Fruit fly (Drosophila melanogaster) whole organism, embryonic: ENCODE measurements around the gene Lcp65Ag2.

Source experiments
- Adf1 ChIP-seq: fragments of 200-800 bp; sonication (Bioruptor generic); IDR thresholded peaks from 2 replicates; pipeline ENCODE4 v1.3.6; 2022; ENCODE audit warnings: missing biosample characterization, missing genetic modification characterization
- Aef1 ChIP-seq: fragments of 200-800 bp; sonication (Bioruptor generic); IDR thresholded peaks from 3 replicates; pipeline ENCODE4 v1.3.6; 2022; ENCODE audit warnings: missing biosample characterization, missing genetic modification characterization
- BEAF-32 ChIP-seq: fragments of 200-800 bp; sonication (Bioruptor generic); optimal IDR thresholded peaks from 3 replicates; lab custom pipeline; 2017; ENCODE audit warnings: missing biosample characterization, missing genetic modification characterization, mild to moderate bottlenecking, moderate library complexity, missing genetic modification reagents
- CG10209 ChIP-seq: fragments of 200-800 bp; sonication (Bioruptor generic); optimal IDR thresholded peaks from 3 replicates; lab custom pipeline; 2017; ENCODE audit warnings: missing biosample characterization, mild to moderate bottlenecking, missing genetic modification characterization, missing genetic modification reagents
- CG10462 ChIP-seq: fragments of 200-800 bp; sonication (Bioruptor generic); optimal IDR thresholded peaks from 2 replicates; lab custom pipeline; 2016; ENCODE audit warnings: missing biosample characterization, missing genetic modification characterization
- CG11398 ChIP-seq: fragments of 200-800 bp; sonication (Bioruptor generic); optimal IDR thresholded peaks from 2 replicates; lab custom pipeline; 2016; ENCODE audit warnings: missing biosample characterization, missing genetic modification characterization
- CG11695 ChIP-seq: fragments of 200-800 bp; sonication (Bioruptor generic); IDR thresholded peaks from 3 replicates; pipeline ENCODE4 v1.3.6; 2022; ENCODE audit warnings: missing biosample characterization, missing genetic modification characterization
- CG13775 ChIP-seq: fragments of 200-800 bp; sonication (Bioruptor generic); optimal IDR thresholded peaks from 3 replicates; lab custom pipeline; 2017; ENCODE audit warnings: missing biosample characterization, mild to moderate bottlenecking, missing genetic modification characterization
- CG1603 ChIP-seq: fragments of 200-800 bp; sonication (Bioruptor generic); optimal IDR thresholded peaks from 2 replicates; lab custom pipeline; 2019; ENCODE audit warnings: missing biosample characterization, mild to moderate bottlenecking, missing genetic modification characterization, moderate library complexity
- CG30020 ChIP-seq: fragments of 200-800 bp; optimal IDR thresholded peaks from 2 replicates; lab custom pipeline; 2019; ENCODE audit warnings: missing biosample characterization, mild to moderate bottlenecking, missing genetic modification characterization, moderate library complexity
- CG32772 ChIP-seq: fragments of 200-800 bp; sonication (Bioruptor generic); IDR thresholded peaks from 2 replicates; pipeline ENCODE4 v1.3.6; 2022; ENCODE audit warnings: missing biosample characterization, missing genetic modification characterization
- CG33557 ChIP-seq: fragments of 200-800 bp; sonication (Bioruptor generic); optimal IDR thresholded peaks from 2 replicates; lab custom pipeline; 2019; ENCODE audit warnings: missing biosample characterization, mild to moderate bottlenecking, missing genetic modification characterization, moderate library complexity
- CG3995 ChIP-seq: fragments of 200-800 bp; sonication (Bioruptor generic); optimal IDR thresholded peaks from 3 replicates; lab custom pipeline; 2016; ENCODE audit warnings: missing biosample characterization, missing genetic modification characterization
- CG6854 ChIP-seq: fragments of 200-800 bp; sonication (Bioruptor generic); optimal IDR thresholded peaks from 3 replicates; lab custom pipeline; 2017; ENCODE audit warnings: missing biosample characterization, mild to moderate bottlenecking, missing genetic modification characterization
- CG9437 ChIP-seq: fragments of 200-800 bp; sonication (Bioruptor generic); optimal IDR thresholded peaks from 2 replicates; lab custom pipeline; 2018; ENCODE audit warnings: missing biosample characterization, mild to moderate bottlenecking, missing genetic modification characterization
- Dek ChIP-seq: fragments of 200-800 bp; sonication (Bioruptor generic); optimal IDR thresholded peaks from 3 replicates; lab custom pipeline; 2019; ENCODE audit warnings: missing biosample characterization, mild to moderate bottlenecking, missing genetic modification characterization, moderate library complexity
- Ets97D ChIP-seq: fragments of 200-800 bp; sonication (Bioruptor generic); optimal IDR thresholded peaks from 3 replicates; lab custom pipeline; 2016; ENCODE audit warnings: missing biosample characterization, missing genetic modification characterization
- Fer2 ChIP-seq: fragments of 200-800 bp; sonication (Bioruptor generic); optimal IDR thresholded peaks from 2 replicates; lab custom pipeline; 2018; ENCODE audit warnings: missing biosample characterization, mild to moderate bottlenecking, missing genetic modification characterization, moderate library complexity
- HmgZ ChIP-seq: fragments of 200-800 bp; sonication (Bioruptor generic); optimal IDR thresholded peaks from 2 replicates; lab custom pipeline; 2018; ENCODE audit warnings: missing biosample characterization, mild to moderate bottlenecking, missing genetic modification characterization
- Meics ChIP-seq: fragments of 200-800 bp; sonication (Bioruptor generic); optimal IDR thresholded peaks from 2 replicates; lab custom pipeline; 2017; ENCODE audit warnings: missing biosample characterization, mild to moderate bottlenecking, missing genetic modification characterization
- Nf-YA ChIP-seq: fragments of 200-800 bp; sonication (Bioruptor generic); IDR thresholded peaks from 2 replicates; pipeline ENCODE4 v1.3.6; 2022; ENCODE audit warnings: missing biosample characterization, missing genetic modification characterization
- NfI ChIP-seq: fragments of 200-800 bp; sonication (Bioruptor generic); optimal IDR thresholded peaks from 3 replicates; lab custom pipeline; 2018; ENCODE audit warnings: missing biosample characterization, mild to moderate bottlenecking, missing genetic modification characterization, moderate library complexity
- Scr ChIP-seq: fragments of 200-800 bp; sonication (Bioruptor generic); IDR thresholded peaks from 2 replicates; pipeline ENCODE4 v1.3.6; 2022; ENCODE audit warnings: missing biosample characterization, missing genetic modification characterization; ENCODE audit not compliant: partially characterized antibody
- Vsx1 ChIP-seq: fragments of 200-800 bp; sonication (Bioruptor generic); optimal IDR thresholded peaks from 2 replicates; lab custom pipeline; 2017; ENCODE audit warnings: missing biosample characterization, mild to moderate bottlenecking, missing genetic modification characterization, missing genetic modification reagents
- ac ChIP-seq: fragments of 200-800 bp; sonication (Bioruptor generic); optimal IDR thresholded peaks from 3 replicates; lab custom pipeline; 2017; ENCODE audit warnings: missing biosample characterization, mild to moderate bottlenecking, missing genetic modification characterization
- bab2 ChIP-seq: fragments of 200-800 bp; sonication (Bioruptor generic); optimal IDR thresholded peaks from 2 replicates; lab custom pipeline; 2016; ENCODE audit warnings: missing biosample characterization, missing genetic modification characterization
- bsh ChIP-seq, 2 experiments: fragments of 200-800 bp; sonication (Bioruptor generic); optimal IDR thresholded peaks; 2 replicates each; lab custom pipeline; 2017 to 2018; ENCODE audit warnings: mild to moderate bottlenecking in 2 of 2, missing biosample characterization in 2 of 2, missing genetic modification characterization in 2 of 2, moderate library complexity in 1 of 2
- chif ChIP-seq, 2 experiments: fragments of 200-800 bp; sonication (Bioruptor generic); optimal IDR thresholded peaks; 3 replicates each; lab custom pipeline; 2016; ENCODE audit warnings: missing biosample characterization in 2 of 2, missing genetic modification characterization in 2 of 2
- croc ChIP-seq: fragments of 200-800 bp; sonication (Bioruptor generic); conservative IDR thresholded peaks from 3 replicates; pipeline ENCODE4 v1.3.6; 2022; ENCODE audit warnings: missing biosample characterization, missing genetic modification characterization
- ftz-f1 ChIP-seq: fragments of 200-800 bp; sonication (Bioruptor generic); optimal IDR thresholded peaks from 2 replicates; lab custom pipeline; 2016; ENCODE audit warnings: missing biosample characterization, missing genetic modification characterization
- gce ChIP-seq: fragments of 200-800 bp; sonication (Bioruptor generic); IDR thresholded peaks from 3 replicates; pipeline ENCODE4 v1.3.6; 2022; ENCODE audit warnings: missing biosample characterization, missing genetic modification characterization
- grn ChIP-seq: fragments of 200-800 bp; sonication (Bioruptor generic); optimal IDR thresholded peaks from 3 replicates; lab custom pipeline; 2017; ENCODE audit warnings: missing biosample characterization, missing genetic modification characterization
- hb ChIP-seq: fragments of 200-800 bp; sonication (Bioruptor generic); IDR thresholded peaks from 3 replicates; pipeline ENCODE4 v1.3.6; 2022; ENCODE audit warnings: missing biosample characterization, missing genetic modification characterization; ENCODE audit not compliant: partially characterized antibody
- inv ChIP-seq: fragments of 200-800 bp; sonication (Bioruptor generic); IDR thresholded peaks from 2 replicates; pipeline ENCODE4 v1.3.6; 2022; ENCODE audit warnings: missing biosample characterization, missing genetic modification characterization; ENCODE audit not compliant: partially characterized antibody
- nom ChIP-seq: fragments of 200-800 bp; sonication (Bioruptor generic); optimal IDR thresholded peaks from 2 replicates; lab custom pipeline; 2017; ENCODE audit warnings: missing biosample characterization, missing genetic modification characterization, mild to moderate bottlenecking, moderate library complexity, missing genetic modification reagents
- oc ChIP-seq: fragments of 200-800 bp; sonication (Bioruptor generic); optimal IDR thresholded peaks from 2 replicates; lab custom pipeline; 2018; ENCODE audit warnings: missing biosample characterization, mild to moderate bottlenecking, missing genetic modification characterization, moderate library complexity
- pita ChIP-seq: fragments of 200-800 bp; sonication (Bioruptor generic); optimal IDR thresholded peaks from 2 replicates; lab custom pipeline; 2017; ENCODE audit warnings: missing biosample characterization, mild to moderate bottlenecking, missing genetic modification characterization
- rib ChIP-seq: fragments of 200-800 bp; sonication (Bioruptor generic); IDR thresholded peaks from 2 replicates; pipeline ENCODE4 v1.3.6; 2022; ENCODE audit warnings: missing biosample characterization, missing genetic modification characterization
- sens ChIP-seq: fragments of 200-800 bp; sonication (Bioruptor generic); peaks from one replicate; lab custom pipeline; 2016; ENCODE audit warnings: missing biosample characterization, missing genetic modification characterization
- sens-2 ChIP-seq: fragments of 200-800 bp; sonication (Bioruptor generic); IDR thresholded peaks from 2 replicates; pipeline ENCODE4 v1.3.6; 2022; ENCODE audit warnings: missing biosample characterization, missing genetic modification characterization
- shn ChIP-seq: fragments of 200-800 bp; sonication (Bioruptor generic); optimal IDR thresholded peaks from 3 replicates; lab custom pipeline; 2016; ENCODE audit warnings: missing biosample characterization, missing genetic modification characterization
- sima ChIP-seq: fragments of 200-800 bp; sonication (Bioruptor generic); optimal IDR thresholded peaks from 2 replicates; lab custom pipeline; 2016; ENCODE audit warnings: missing biosample characterization, missing genetic modification characterization
- slbo ChIP-seq: fragments of 200-800 bp; sonication (Bioruptor generic); IDR thresholded peaks from 2 replicates; pipeline ENCODE4 v1.3.6; 2022; ENCODE audit warnings: missing biosample characterization, missing genetic modification characterization
- stwl ChIP-seq: fragments of 200-800 bp; sonication (Bioruptor generic); optimal IDR thresholded peaks from 3 replicates; lab custom pipeline; 2018; ENCODE audit warnings: missing biosample characterization, mild to moderate bottlenecking, missing genetic modification characterization, moderate library complexity
- wdn ChIP-seq: fragments of 200-800 bp; sonication (Bioruptor generic); IDR thresholded peaks from 2 replicates; pipeline ENCODE4 v1.3.6; 2022; ENCODE audit warnings: missing biosample characterization, missing genetic modification characterization

The Lcp65Ag2 gene

dm6 chr3L:6124616-6125408 is 8.6 kb downstream of the Lcp65Ag2 start (continued):
- TF ChIP-seq sima (GFP tag; lab: Kevin White, UChicago) = peak; percentile 54
- TF ChIP-seq ac = peak; percentile 49
- TF ChIP-seq slbo (GFP tag; lab: Robert Waterston, UW) = peak; percentile 71
- TF ChIP-seq CG10209 (GFP tag; lab: Kevin White, UChicago) = peak; percentile 73
- TF ChIP-seq HmgZ (tag; lab: Kevin White, UChicago) = peak; percentile 38
- TF ChIP-seq rib (GFP tag; lab: Robert Waterston, UW) = no peak
- peak; percentile 49; the same call in 1 of the 2 replicates for TF ChIP-seq wdn (GFP tag; lab: Robert Waterston, UW)
- TF ChIP-seq CG11695 = peak; percentile 81
- peak; percentile 94 for TF ChIP-seq gce (GFP tag; lab: Robert Waterston, UW)
- TF ChIP-seq Dek (tag; lab: Kevin White, UChicago) = no peak
- TF ChIP-seq Aef1 = 0 out of 3 replicates have a peak, but pooled peaks have one; percentile 14
- TF ChIP-seq BEAF-32 (GFP tag; lab: Kevin White, UChicago) = peak; percentile 28
- peak; percentile 99 for TF ChIP-seq Ets97D (GFP tag; lab: Kevin White, UChicago)
- peak; percentile 50 for TF ChIP-seq grn (GFP tag; lab: Kevin White, UChicago)
- TF ChIP-seq pita = peak; percentile 74
- no peak for TF ChIP-seq inv (GFP tag; lab: Robert Waterston, UW)
- no peak for TF ChIP-seq nom (GFP tag; lab: Kevin White, UChicago)
- peak; percentile 34 for TF ChIP-seq CG9437 (GFP tag; lab: Kevin White, UChicago)
- peak; percentile 50 for TF ChIP-seq shn (GFP tag; lab: Kevin White, UChicago)
- TF ChIP-seq hb (GFP tag; lab: Robert Waterston, UW) = no peak
- TF ChIP-seq NfI (GFP tag; lab: Kevin White, UChicago) = peak; percentile 90
- TF ChIP-seq sens (GFP tag; lab: Kevin White, UChicago) = peak; percentile 98
- peak; percentile 42; the same call in 1 of the 3 replicates for TF ChIP-seq croc
- TF ChIP-seq CG6854 (GFP tag; lab: Kevin White, UChicago) = peak; percentile 75
- no peak; the same call in 1 of the 2 replicates for TF ChIP-seq CG32772
- peak in 1 of 2 experiments; percentile 62 for TF ChIP-seq bsh (GFP tag; optimal IDR thresholded peaks at IDR 0.05; lab: Kevin White, UChicago)
- peak; percentile 62 for TF ChIP-seq CG13775 (GFP tag; lab: Kevin White, UChicago)
- no peak for TF ChIP-seq Scr (GFP tag; lab: Robert Waterston, UW)
- peak; percentile 79 for TF ChIP-seq CG1603 (tag; lab: Kevin White, UChicago)
- peak; percentile 50 for TF ChIP-seq CG33557 (GFP tag; lab: Kevin White, UChicago)
- peak; percentile 12 for TF ChIP-seq ftz-f1 (GFP tag; lab: Kevin White, UChicago)
- peak; percentile 20 for TF ChIP-seq Fer2
- peak; percentile 55 for TF ChIP-seq CG11398
- TF ChIP-seq sens-2 = peak; percentile 84
- peak; percentile 42 for TF ChIP-seq bab2 (GFP tag; lab: Kevin White, UChicago)
- peak; percentile 97 for TF ChIP-seq CG30020
- peak; percentile 83 for TF ChIP-seq Nf-YA (GFP tag; lab: Robert Waterston, UW)
- TF ChIP-seq oc (tag; lab: Kevin White, UChicago) = peak; percentile 12
- TF ChIP-seq CG3995 (GFP tag; lab: Kevin White, UChicago) = peak; percentile 3
- peak; percentile 89 for TF ChIP-seq Meics (GFP tag; lab: Kevin White, UChicago)
- peak; percentile 7 for TF ChIP-seq CG10462 (GFP tag; lab: Kevin White, UChicago)
- TF ChIP-seq Vsx1 (GFP tag; lab: Kevin White, UChicago) = peak; percentile 82
- TF ChIP-seq Adf1 (GFP tag; lab: Robert Waterston, UW) = peak; percentile 30; the same call in 1 of the 2 replicates
- TF ChIP-seq chif (GFP tag; optimal IDR thresholded peaks at IDR 0.05; lab: Kevin White, UChicago) = peak; percentile 8 to 62
- TF ChIP-seq stwl (tag; lab: Kevin White, UChicago) = peak; percentile 73
- TF ChIP-seq, all 482 proteins: peak for 354
